Fruit fly (Drosophila melanogaster) whole organism, embryonic: ENCODE measurements around the gene HINT1.
A peak's percentile ranks its signal among the peaks of the same experiment; 100 is the strongest.

ENCODE experiments used
- Ada2b ChIP-seq: fragments of 200-800 bp; sonication (Bioruptor generic); IDR thresholded peaks from 2 replicates; pipeline ENCODE4 v1.3.6; 2022; ENCODE audit warnings: missing biosample characterization, missing genetic modification characterization
- Asciz ChIP-seq: fragments of 200-800 bp; sonication (Bioruptor generic); optimal IDR thresholded peaks from 2 replicates; lab custom pipeline; 2017; ENCODE audit warnings: missing biosample characterization, mild to moderate bottlenecking, missing genetic modification characterization, missing genetic modification reagents
- CG12155 ChIP-seq: fragments of 200-800 bp; sonication (Bioruptor generic); optimal IDR thresholded peaks from 3 replicates; lab custom pipeline; 2016; ENCODE audit warnings: missing biosample characterization, missing genetic modification characterization
- CG12391 ChIP-seq: fragments of 200-800 bp; sonication (Bioruptor generic); optimal IDR thresholded peaks from 3 replicates; lab custom pipeline; 2018; ENCODE audit warnings: missing biosample characterization, mild to moderate bottlenecking, missing genetic modification characterization, moderate library complexity
- CG12942 ChIP-seq: fragments of 200-800 bp; sonication (Bioruptor generic); optimal IDR thresholded peaks from 3 replicates; lab custom pipeline; 2016; ENCODE audit warnings: missing biosample characterization, missing genetic modification characterization
- CG14667 ChIP-seq: fragments of 200-800 bp; sonication (Bioruptor generic); IDR thresholded peaks from 2 replicates; pipeline ENCODE4 v1.3.6; 2022; ENCODE audit warnings: missing biosample characterization, missing genetic modification characterization
- CG14710 ChIP-seq: fragments of 200-800 bp; sonication (Bioruptor generic); optimal IDR thresholded peaks from 3 replicates; lab custom pipeline; 2019; ENCODE audit warnings: missing biosample characterization, mild to moderate bottlenecking, missing genetic modification characterization, moderate library complexity
- CG16779 ChIP-seq: fragments of 200-800 bp; sonication (Bioruptor generic); IDR thresholded peaks from 2 replicates; pipeline ENCODE4 v1.3.6; 2022; ENCODE audit warnings: missing biosample characterization, missing genetic modification characterization
- CG16815 ChIP-seq: fragments of 200-800 bp; sonication (Bioruptor generic); optimal IDR thresholded peaks from 3 replicates; lab custom pipeline; 2017; ENCODE audit warnings: missing biosample characterization, mild to moderate bottlenecking, missing genetic modification characterization
- CG16863 ChIP-seq: fragments of 200-800 bp; sonication (Bioruptor generic); optimal IDR thresholded peaks from 3 replicates; lab custom pipeline; 2016; ENCODE audit warnings: missing biosample characterization, missing genetic modification characterization
- CG17328 ChIP-seq: fragments of 200-800 bp; sonication (Bioruptor generic); IDR thresholded peaks from 2 replicates; pipeline ENCODE4 v1.3.6; 2022; ENCODE audit warnings: missing biosample characterization, missing genetic modification characterization
- CG17568 ChIP-seq: fragments of 200-800 bp; sonication (Bioruptor generic); optimal IDR thresholded peaks from 2 replicates; lab custom pipeline; 2018; ENCODE audit warnings: missing biosample characterization, mild to moderate bottlenecking, missing genetic modification characterization, moderate library complexity
- CG2129 ChIP-seq: fragments of 200-800 bp; sonication (Bioruptor generic); IDR thresholded peaks from 2 replicates; pipeline ENCODE4 v1.3.6; 2022; ENCODE audit warnings: missing biosample characterization, missing genetic modification characterization; ENCODE audit not compliant: partially characterized antibody
- CG30431 ChIP-seq: fragments of 200-800 bp; sonication (Bioruptor generic); optimal IDR thresholded peaks from 2 replicates; lab custom pipeline; 2017; ENCODE audit warnings: missing biosample characterization, missing genetic modification characterization
- CG4282 ChIP-seq: fragments of 200-800 bp; sonication (Bioruptor generic); optimal IDR thresholded peaks from 2 replicates; lab custom pipeline; 2016; ENCODE audit warnings: missing biosample characterization, missing genetic modification characterization
- CG4360 ChIP-seq: fragments of 200-800 bp; sonication (Bioruptor generic); IDR thresholded peaks from 2 replicates; pipeline ENCODE4 v1.3.6; 2022; ENCODE audit warnings: missing biosample characterization, missing genetic modification characterization
- CG4707 ChIP-seq: fragments of 200-800 bp; sonication (Bioruptor generic); optimal IDR thresholded peaks from 2 replicates; lab custom pipeline; 2018; ENCODE audit warnings: missing biosample characterization, mild to moderate bottlenecking, missing genetic modification characterization, moderate library complexity
- CG5245 ChIP-seq: fragments of 200-800 bp; sonication (Bioruptor generic); optimal IDR thresholded peaks from 3 replicates; lab custom pipeline; 2016; ENCODE audit warnings: missing biosample characterization, missing genetic modification characterization
- CG5953 ChIP-seq: fragments of 200-800 bp; sonication (Bioruptor generic); IDR thresholded peaks from 2 replicates; pipeline ENCODE4 v1.3.6; 2022; ENCODE audit warnings: missing biosample characterization, missing genetic modification characterization
- CG6254 ChIP-seq: fragments of 200-800 bp; sonication (Bioruptor generic); optimal IDR thresholded peaks from 3 replicates; lab custom pipeline; 2017; ENCODE audit warnings: mild to moderate bottlenecking, missing biosample characterization, missing genetic modification reagents, missing genetic modification characterization
- CG6813 ChIP-seq: fragments of 200-800 bp; sonication (Bioruptor generic); optimal IDR thresholded peaks from 2 replicates; lab custom pipeline; 2017; ENCODE audit warnings: missing biosample characterization, missing genetic modification characterization, mild to moderate bottlenecking, moderate library complexity, missing genetic modification reagents
- CG7786 ChIP-seq: fragments of 200-800 bp; sonication (Bioruptor generic); optimal IDR thresholded peaks from 2 replicates; lab custom pipeline; 2016; ENCODE audit warnings: missing biosample characterization, missing genetic modification characterization
- CG9727 ChIP-seq: fragments of 200-800 bp; sonication (Bioruptor generic); optimal IDR thresholded peaks from 3 replicates; lab custom pipeline; 2017; ENCODE audit warnings: missing biosample characterization, mild to moderate bottlenecking, missing genetic modification characterization
- CG9797 ChIP-seq: fragments of 200-800 bp; sonication (Bioruptor generic); optimal IDR thresholded peaks from 3 replicates; lab custom pipeline; 2018; ENCODE audit warnings: missing biosample characterization, mild to moderate bottlenecking, missing genetic modification characterization
- CTCF ChIP-seq: fragments of 200-800 bp; sonication (Bioruptor generic); optimal IDR thresholded peaks from 2 replicates; lab custom pipeline; 2017; ENCODE audit warnings: missing biosample characterization, mild to moderate bottlenecking, missing genetic modification characterization, moderate library complexity
- MBD-R2 ChIP-seq: fragments of 200-800 bp; sonication (Bioruptor generic); IDR thresholded peaks from 2 replicates; pipeline ENCODE4 v1.3.6; 2022; ENCODE audit warnings: missing biosample characterization, missing genetic modification characterization
- NK7.1 ChIP-seq: fragments of 200-800 bp; sonication (Bioruptor generic); optimal IDR thresholded peaks from 3 replicates; lab custom pipeline; 2016; ENCODE audit warnings: missing biosample characterization, missing genetic modification characterization
- NfI ChIP-seq: fragments of 200-800 bp; sonication (Bioruptor generic); optimal IDR thresholded peaks from 3 replicates; lab custom pipeline; 2018; ENCODE audit warnings: missing biosample characterization, mild to moderate bottlenecking, missing genetic modification characterization, moderate library complexity
- Oaz ChIP-seq: fragments of 200-800 bp; sonication (Bioruptor generic); IDR thresholded peaks from 2 replicates; pipeline ENCODE4 v1.3.6; 2022; ENCODE audit warnings: missing biosample characterization, missing genetic modification characterization
- Side ChIP-seq: fragments of 200-800 bp; sonication (Bioruptor generic); optimal IDR thresholded peaks from 2 replicates; lab custom pipeline; 2016; ENCODE audit warnings: missing biosample characterization, missing genetic modification characterization
- amos ChIP-seq: fragments of 200-800 bp; sonication (Bioruptor generic); IDR thresholded peaks from 2 replicates; pipeline ENCODE4 v1.3.6; 2022; ENCODE audit warnings: missing biosample characterization, missing genetic modification characterization; ENCODE audit not compliant: partially characterized antibody
- bbx ChIP-seq: fragments of 200-800 bp; sonication (Bioruptor generic); IDR thresholded peaks from 2 replicates; pipeline ENCODE4 v1.3.6; 2022; ENCODE audit warnings: missing biosample characterization, missing genetic modification characterization; ENCODE audit not compliant: partially characterized antibody
- cato ChIP-seq: fragments of 200-800 bp; sonication (Bioruptor generic); optimal IDR thresholded peaks from 2 replicates; lab custom pipeline; 2016; ENCODE audit warnings: missing biosample characterization, missing genetic modification characterization, borderline replicate concordance
- corto ChIP-seq: fragments of 200-800 bp; sonication (Bioruptor generic); optimal IDR thresholded peaks from 2 replicates; lab custom pipeline; 2016; ENCODE audit warnings: missing biosample characterization, mild to moderate bottlenecking, missing genetic modification characterization, moderate library complexity
- fd102C ChIP-seq: fragments of 200-800 bp; sonication (Bioruptor generic); optimal IDR thresholded peaks from 2 replicates; lab custom pipeline; 2018; ENCODE audit warnings: missing biosample characterization, mild to moderate bottlenecking, missing genetic modification characterization, moderate library complexity
- fd3F ChIP-seq: fragments of 200-800 bp; sonication (Bioruptor generic); optimal IDR thresholded peaks from 2 replicates; lab custom pipeline; 2018; ENCODE audit warnings: missing biosample characterization, mild to moderate bottlenecking, missing genetic modification characterization, moderate library complexity
- ftz-f1 ChIP-seq: fragments of 200-800 bp; sonication (Bioruptor generic); optimal IDR thresholded peaks from 2 replicates; lab custom pipeline; 2016; ENCODE audit warnings: missing biosample characterization, missing genetic modification characterization
- gro ChIP-seq: fragments of 200-800 bp; sonication (Bioruptor generic); optimal IDR thresholded peaks from 2 replicates; lab custom pipeline; 2016; ENCODE audit warnings: missing biosample characterization, missing genetic modification characterization
- knrl ChIP-seq: fragments of 200-800 bp; sonication (Bioruptor generic); IDR thresholded peaks from 3 replicates; pipeline ENCODE4 v1.3.6; 2022; ENCODE audit warnings: missing biosample characterization, missing genetic modification characterization; ENCODE audit not compliant: partially characterized antibody
- mam ChIP-seq: fragments of 200-800 bp; sonication (Bioruptor generic); optimal IDR thresholded peaks from 3 replicates; lab custom pipeline; 2016; ENCODE audit warnings: missing biosample characterization, missing genetic modification characterization
- mld ChIP-seq: fragments of 200-800 bp; sonication (Bioruptor generic); IDR thresholded peaks from 3 replicates; pipeline ENCODE4 v1.3.6; 2022; ENCODE audit warnings: missing biosample characterization, missing genetic modification characterization; ENCODE audit not compliant: partially characterized antibody
- nau ChIP-seq: fragments of 200-800 bp; sonication (Bioruptor generic); optimal IDR thresholded peaks from 3 replicates; lab custom pipeline; 2017; ENCODE audit warnings: missing biosample characterization, mild to moderate bottlenecking, missing genetic modification characterization, missing genetic modification reagents
- oc ChIP-seq: fragments of 200-800 bp; sonication (Bioruptor generic); optimal IDR thresholded peaks from 2 replicates; lab custom pipeline; 2018; ENCODE audit warnings: missing biosample characterization, mild to moderate bottlenecking, missing genetic modification characterization, moderate library complexity
- pros ChIP-seq: fragments of 200-800 bp; sonication (Bioruptor generic); optimal IDR thresholded peaks from 3 replicates; lab custom pipeline; 2019; ENCODE audit warnings: missing biosample characterization, mild to moderate bottlenecking, missing genetic modification characterization, moderate library complexity
- slp2 ChIP-seq: fragments of 200-800 bp; sonication (Bioruptor generic); optimal IDR thresholded peaks from 2 replicates; lab custom pipeline; 2016; ENCODE audit warnings: missing biosample characterization, missing genetic modification characterization
- sug ChIP-seq: fragments of 200-800 bp; optimal IDR thresholded peaks from 2 replicates; lab custom pipeline; 2019; ENCODE audit warnings: missing biosample characterization, mild to moderate bottlenecking, missing genetic modification characterization, moderate library complexity
- tx ChIP-seq: fragments of 200-800 bp; sonication (Bioruptor generic); optimal IDR thresholded peaks from 2 replicates; lab custom pipeline; 2016; ENCODE audit warnings: missing biosample characterization, missing genetic modification characterization
- unpg ChIP-seq: fragments of 200-800 bp; sonication (Bioruptor generic); optimal IDR thresholded peaks from 3 replicates; lab custom pipeline; 2018; ENCODE audit warnings: missing biosample characterization, mild to moderate bottlenecking, missing genetic modification characterization, moderate library complexity
- zfh2 ChIP-seq: fragments of 200-800 bp; sonication (Bioruptor generic); optimal IDR thresholded peaks from 2 replicates; lab custom pipeline; 2016; ENCODE audit warnings: missing biosample characterization, missing genetic modification characterization

Gene HINT1

dm6 chr2L:2750337-2751084 lies 19.4 kb upstream of the HINT1 start (continued):
- TF ChIP-seq CG6813 (GFP tag; lab: Kevin White, UChicago) = peak; percentile 87
- TF ChIP-seq Side (GFP tag; lab: Kevin White, UChicago) = peak; percentile 85
- TF ChIP-seq pros (GFP tag; lab: Kevin White, UChicago) = peak; percentile 31
- no peak for TF ChIP-seq Oaz
- peak; percentile 65 for TF ChIP-seq sug (tag; lab: Kevin White, UChicago)
- TF ChIP-seq corto (GFP tag; lab: Kevin White, UChicago) = no peak
- peak; percentile 68 for TF ChIP-seq fd3F (GFP tag; lab: Kevin White, UChicago)
- TF ChIP-seq Asciz (GFP tag; lab: Kevin White, UChicago) = peak; percentile 67
- no peak for TF ChIP-seq CTCF (GFP tag; lab: Kevin White, UChicago)
- TF ChIP-seq CG12942 (GFP tag; lab: Kevin White, UChicago) = peak; percentile 48
- no peak for TF ChIP-seq cato
- no peak for TF ChIP-seq fd102C
- TF ChIP-seq MBD-R2 (GFP tag; lab: Robert Waterston, UW) = no peak
- peak; percentile 80 for TF ChIP-seq nau
- peak; percentile 76 for TF ChIP-seq CG7786 (GFP tag; lab: Kevin White, UChicago)
- peak; percentile 61 for TF ChIP-seq tx (GFP tag; lab: Kevin White, UChicago)
- TF ChIP-seq gro (GFP tag; lab: Kevin White, UChicago) = peak; percentile 93
- peak; percentile 56 for TF ChIP-seq CG16815
- peak; percentile 81 for TF ChIP-seq CG9727 (GFP tag; lab: Kevin White, UChicago)
- no peak for TF ChIP-seq CG4360 (GFP tag; lab: Robert Waterston, UW)
- TF ChIP-seq slp2 = peak; percentile 79
- peak; percentile 78 for TF ChIP-seq unpg (GFP tag; lab: Kevin White, UChicago)
- peak; percentile 63 for TF ChIP-seq CG5245
- peak; percentile 75 for TF ChIP-seq oc (tag; lab: Kevin White, UChicago)
- TF ChIP-seq NK7.1 (GFP tag; lab: Kevin White, UChicago) = peak; percentile 73
- TF ChIP-seq CG2129 = no peak
- no peak for TF ChIP-seq ftz-f1 (GFP tag; lab: Kevin White, UChicago)
- TF ChIP-seq CG4282 (GFP tag; lab: Kevin White, UChicago) = peak; percentile 60
- peak; percentile 51 for TF ChIP-seq CG16863 (GFP tag; lab: Kevin White, UChicago)
- peak; percentile 30 for TF ChIP-seq CG4707 (GFP tag; lab: Kevin White, UChicago)
- peak; percentile 74 for TF ChIP-seq CG12155 (GFP tag; lab: Kevin White, UChicago)
- TF ChIP-seq CG17568 = peak; percentile 80
- no peak for TF ChIP-seq bbx (GFP tag; lab: Robert Waterston, UW)
- TF ChIP-seq zfh2 = peak; percentile 79
- TF ChIP-seq CG9797 (GFP tag; lab: Kevin White, UChicago) = peak; percentile 34
- TF ChIP-seq Ada2b (GFP tag; lab: Robert Waterston, UW) = no peak
- no peak for TF ChIP-seq amos (GFP tag; lab: Robert Waterston, UW)
- peak; percentile 83 for TF ChIP-seq mam
- no peak for TF ChIP-seq CG16779
- TF ChIP-seq mld = no peak
- TF ChIP-seq CG14710 (tag; lab: Kevin White, UChicago) = peak; percentile 65
- peak; percentile 70 for TF ChIP-seq NfI (GFP tag; lab: Kevin White, UChicago)
- TF ChIP-seq CG5953 (GFP tag; lab: Robert Waterston, UW) = no peak
- peak; percentile 82 for TF ChIP-seq CG12391 (tag; lab: Kevin White, UChicago)
- peak; percentile 66 for TF ChIP-seq CG30431 (GFP tag; lab: Kevin White, UChicago)
- TF ChIP-seq CG14667 (GFP tag; lab: Robert Waterston, UW) = no peak
- TF ChIP-seq CG17328 (GFP tag; lab: Robert Waterston, UW) = no peak
- peak; percentile 20 for TF ChIP-seq CG6254 (GFP tag; lab: Kevin White, UChicago)
- TF ChIP-seq knrl = no peak
